Worm (Caenorhabditis elegans) whole organism, midembryonic: ENCODE measurements around the gene Y46H3C.7.

Experiments
- T22C8.4 ChIP-seq: fragments of 200-800 bp; sonication (Bioruptor generic); IDR thresholded peaks from 2 replicates; pipeline ENCODE4 v1.3.6; 2022; ENCODE audit warnings: missing genetic modification characterization, missing compliant biosample characterization
- cog-1 ChIP-seq: sonication (generic microtip); optimal IDR thresholded peaks from 2 replicates; lab custom pipeline; 2016; ENCODE audit warnings: missing genetic modification characterization, missing compliant biosample characterization
- flt-1 ChIP-seq: fragments of 200-800 bp; sonication (Bioruptor generic); IDR thresholded peaks from 2 replicates; pipeline ENCODE4 v1.3.6; 2022; ENCODE audit warnings: missing genetic modification characterization, missing compliant biosample characterization
- klf-2 ChIP-seq: fragments of 200-800 bp; sonication (Bioruptor generic); conservative IDR thresholded peaks from 2 replicates; pipeline ENCODE4 v1.3.6; 2022; ENCODE audit warnings: missing genetic modification reagents, missing genetic modification characterization, missing compliant biosample characterization
- med-1 ChIP-seq: sonication (generic microtip); optimal IDR thresholded peaks from 2 replicates; lab custom pipeline; 2017; ENCODE audit warnings: missing genetic modification characterization, mild to moderate bottlenecking, missing compliant biosample characterization, antibody characterized with exemption, missing genetic modification reagents; ENCODE audit not compliant: insufficient read depth
- ref-1 ChIP-seq: fragments of 200-800 bp; sonication (Bioruptor generic); conservative IDR thresholded peaks from 2 replicates; pipeline ENCODE4 v1.3.6; 2022; ENCODE audit warnings: missing genetic modification reagents, missing genetic modification characterization, missing compliant biosample characterization
- tab-1 ChIP-seq: fragments of 200-800 bp; sonication (Bioruptor generic); IDR thresholded peaks from 2 replicates; pipeline ENCODE4 v1.3.6; 2022; ENCODE audit warnings: missing genetic modification characterization, missing compliant biosample characterization
- ztf-23 ChIP-seq: fragments of 200-800 bp; sonication (Bioruptor generic); IDR thresholded peaks from 2 replicates; pipeline ENCODE4 v1.3.6; 2022; ENCODE audit warnings: missing genetic modification reagents, missing genetic modification characterization, missing compliant biosample characterization
- ztf-29 ChIP-seq: fragments of 200-800 bp; sonication (Bioruptor generic); IDR thresholded peaks from 2 replicates; pipeline ENCODE4 v1.3.6; 2022; ENCODE audit warnings: missing genetic modification reagents, missing genetic modification characterization, missing compliant biosample characterization

Y46H3C.7 gene

ce11 chrV:1682279-1682678 is 11.5 kb downstream of the Y46H3C.7 start, which contains the start of gene srh-3:
TSS of gene srh-3 (plus strand) at chrV:1682579.
- TF ChIP-seq ztf-29 (GFP tag; lab: Robert Waterston, UW) (no peak), klf-2 (GFP tag; lab: Robert Waterston, UW) (no peak), ref-1 (GFP tag; lab: Robert Waterston, UW) (no peak), ztf-23 (GFP tag; lab: Robert Waterston, UW) (no peak), flt-1 (GFP tag; lab: Robert Waterston, UW) (no peak), cog-1 (no peak), tab-1 (GFP tag; lab: Robert Waterston, UW) (no peak), med-1 (GFP tag; lab: Kevin White, UChicago) (no peak), T22C8.4 (no peak)

- TF ChIP-seq klf-2 (GFP tag; lab: Robert Waterston, UW), result no peak
Observed at ce11 chrV:1680770-1681169, 13.1 kb downstream of the Y46H3C.7 start, which contains the start of gene srw-91. TSS of gene srw-91 (minus strand) at chrV:1680870.

DNA sequence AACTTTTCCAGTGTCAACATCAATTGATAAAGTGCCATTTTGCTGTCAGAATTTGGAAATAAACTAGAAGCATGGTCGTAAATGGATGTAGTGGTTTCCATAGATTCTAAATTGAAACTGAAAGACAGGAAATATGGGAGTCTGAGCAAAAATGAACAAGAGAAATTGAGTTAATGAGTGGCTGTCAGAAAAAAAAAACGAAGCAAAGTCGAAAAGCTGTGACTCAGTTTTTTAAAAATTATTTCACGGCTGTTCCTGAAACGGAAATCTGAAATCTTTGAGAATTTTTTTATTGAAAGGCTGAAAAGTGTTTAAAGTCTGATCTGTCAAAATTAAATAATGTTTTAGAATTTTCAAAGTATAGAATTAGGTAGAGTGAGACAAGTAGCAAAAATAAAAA is 15.6 kb downstream of the Y46H3C.7 start, which contains the start of gene srw-98:
TSS of gene srw-98 (minus strand) at position 101 of the 400 bp plus-strand sequence.
- no peak for TF ChIP-seq ref-1 (GFP tag; lab: Robert Waterston, UW)
- no peak for TF ChIP-seq klf-2 (GFP tag; lab: Robert Waterston, UW)

ce11 chrV:1668216-1668615 is 25.6 kb downstream of the Y46H3C.7 start, which contains the start of gene irld-42:
TSS of gene irld-42 (plus strand) at chrV:1668516.
- TF ChIP-seq klf-2 (GFP tag; lab: Robert Waterston, UW) (no peak), flt-1 (GFP tag; lab: Robert Waterston, UW) (no peak), ref-1 (GFP tag; lab: Robert Waterston, UW) (no peak), tab-1 (GFP tag; lab: Robert Waterston, UW) (no peak), T22C8.4 (no peak)

DNA sequence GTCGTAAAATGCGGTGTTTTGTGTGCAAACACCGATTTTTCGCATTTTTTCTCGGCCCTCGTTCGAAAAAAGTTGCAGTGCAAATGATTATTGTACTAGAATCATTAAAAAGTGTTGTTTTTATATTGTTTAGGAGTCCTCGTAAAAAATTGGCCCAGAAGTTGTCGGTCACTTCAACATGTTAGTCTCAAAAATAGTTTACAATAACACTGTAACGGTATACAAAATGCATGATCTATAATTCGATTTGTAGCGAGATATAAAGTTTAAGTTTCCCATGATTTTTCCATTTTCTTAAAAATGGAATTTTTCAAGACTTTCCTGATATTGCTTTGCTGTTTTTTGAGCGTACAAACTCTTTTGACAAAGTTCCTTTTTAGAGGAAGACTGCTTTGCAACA is 26.9 kb downstream of the Y46H3C.7 start, which contains the start of gene K04F1.8:
TSS of gene K04F1.8 (plus strand) at position 301 of the 400 bp plus-strand sequence.
- TF ChIP-seq ztf-29 (GFP tag; lab: Robert Waterston, UW) (no peak), cog-1 (no peak), ztf-23 (GFP tag; lab: Robert Waterston, UW) (no peak), T22C8.4 (no peak), flt-1 (GFP tag; lab: Robert Waterston, UW) (no peak), med-1 (GFP tag; lab: Kevin White, UChicago) (no peak), tab-1 (GFP tag; lab: Robert Waterston, UW) (no peak), klf-2 (GFP tag; lab: Robert Waterston, UW) (no peak), ref-1 (GFP tag; lab: Robert Waterston, UW) (no peak)

DNA sequence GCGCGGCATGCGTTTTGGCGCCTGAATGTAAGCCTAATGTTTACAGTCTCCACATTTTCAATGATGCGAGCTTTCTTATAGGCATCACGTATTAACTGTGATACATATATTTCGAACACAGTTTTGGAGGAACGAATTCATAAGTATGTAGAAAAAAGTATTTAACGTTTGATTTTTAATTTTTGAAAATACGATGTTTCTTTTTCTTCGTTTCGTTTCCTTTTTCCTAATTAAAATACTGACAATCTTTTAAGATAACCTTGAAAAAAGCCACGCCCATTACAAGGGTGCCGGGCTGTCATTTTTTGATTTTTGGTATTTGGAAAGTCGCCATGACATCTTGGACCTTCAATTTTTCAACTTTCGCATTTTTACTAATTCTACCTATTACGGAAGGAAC is 28.9 kb downstream of the Y46H3C.7 start, which contains the start of gene K04F1.9:
TSS of gene K04F1.9 (plus strand) at position 301 of the 400 bp plus-strand sequence.
- no peak for TF ChIP-seq flt-1 (GFP tag; lab: Robert Waterston, UW)
- TF ChIP-seq ztf-29 (GFP tag; lab: Robert Waterston, UW), result no peak

- no peak for TF ChIP-seq klf-2 (GFP tag; lab: Robert Waterston, UW)
- TF ChIP-seq cog-1, result no peak
- no peak for TF ChIP-seq T22C8.4
- no peak for TF ChIP-seq ref-1 (GFP tag; lab: Robert Waterston, UW)
- no peak for TF ChIP-seq tab-1 (GFP tag; lab: Robert Waterston, UW)
- TF ChIP-seq med-1 (GFP tag; lab: Kevin White, UChicago), result no peak
- TF ChIP-seq flt-1 (GFP tag; lab: Robert Waterston, UW), result no peak
- no peak for TF ChIP-seq ztf-29 (GFP tag; lab: Robert Waterston, UW)
- no peak for TF ChIP-seq ztf-23 (GFP tag; lab: Robert Waterston, UW)
Observed at ce11 chrV:1662270-1662669, 31.6 kb downstream of the Y46H3C.7 start, which contains the start of gene irld-40. TSS of gene irld-40 (plus strand) at chrV:1662570.

ce11 chrV:1654845-1655244 is 39.0 kb downstream of the Y46H3C.7 start, which contains the start of gene irld-11:
TSS of gene irld-11 (plus strand) at chrV:1655145.
- TF ChIP-seq klf-2 (GFP tag; lab: Robert Waterston, UW) (no peak), med-1 (GFP tag; lab: Kevin White, UChicago) (no peak), ztf-29 (GFP tag; lab: Robert Waterston, UW) (no peak), ztf-23 (GFP tag; lab: Robert Waterston, UW) (no peak), cog-1 (no peak), flt-1 (GFP tag; lab: Robert Waterston, UW) (no peak), tab-1 (GFP tag; lab: Robert Waterston, UW) (no peak), T22C8.4 (no peak), ref-1 (GFP tag; lab: Robert Waterston, UW) (no peak)

DNA sequence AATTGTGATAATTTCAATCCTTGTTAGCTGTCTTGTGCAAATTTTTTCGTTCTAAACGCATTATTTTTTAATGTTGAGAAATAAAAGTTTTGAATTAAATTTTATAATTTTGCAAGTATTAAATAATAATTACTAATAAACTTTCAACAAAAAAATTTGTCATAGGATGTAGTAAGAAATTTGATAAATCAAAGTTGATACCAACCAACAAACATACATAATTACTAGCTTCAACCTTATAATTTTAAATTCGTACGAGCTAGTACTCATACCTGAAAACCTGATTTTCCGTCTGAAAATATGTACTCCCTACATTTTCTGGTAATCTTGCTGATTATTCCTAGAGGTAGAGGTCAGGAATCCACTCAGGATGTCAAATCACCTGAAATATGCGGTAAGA is 42.8 kb downstream of the Y46H3C.7 start, which contains the start of gene irld-44:
TSS of gene irld-44 (plus strand) at position 301 of the 400 bp plus-strand sequence.
- TF ChIP-seq flt-1 (GFP tag; lab: Robert Waterston, UW) (no peak), ztf-29 (GFP tag; lab: Robert Waterston, UW) (no peak)

ce11 chrV:1648000-1648399 is 45.8 kb downstream of the Y46H3C.7 start, which contains the start of gene irld-45:
TSS of gene irld-45 (plus strand) at chrV:1648300.
- no peak for TF ChIP-seq ztf-29 (GFP tag; lab: Robert Waterston, UW)
- no peak for TF ChIP-seq tab-1 (GFP tag; lab: Robert Waterston, UW)
- TF ChIP-seq cog-1, result no peak
- no peak for TF ChIP-seq ztf-23 (GFP tag; lab: Robert Waterston, UW)
- TF ChIP-seq klf-2 (GFP tag; lab: Robert Waterston, UW), result no peak
- no peak for TF ChIP-seq med-1 (GFP tag; lab: Kevin White, UChicago)
